Worm (Caenorhabditis elegans): ENCODE measurements around the gene W06G6.20.

W06G6.20 gene

DNA sequence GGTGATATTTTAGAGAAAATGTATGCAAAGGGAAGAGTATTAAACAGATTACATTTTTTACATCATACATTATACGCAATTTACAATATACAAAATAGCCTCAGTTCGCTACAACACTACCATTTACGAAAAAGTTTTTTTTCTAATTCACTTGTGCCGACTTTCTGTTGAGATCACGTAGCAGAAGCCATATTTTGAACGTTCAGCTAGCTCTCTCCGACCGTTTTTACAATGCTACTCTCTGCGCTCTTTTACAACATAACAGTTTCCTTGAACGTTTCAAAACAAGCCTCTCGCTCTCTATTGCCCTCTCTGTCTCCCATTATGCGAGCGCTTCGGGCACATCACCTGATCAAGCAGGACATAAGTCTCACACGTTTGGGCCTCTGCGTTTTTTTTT is 45.1 kb downstream of the W06G6.20 start, which contains the start of gene T03E6.8:
T03E6.8 (minus strand) TSS at position 101 of the 400 bp plus-strand sequence.
- TF ChIP-seq T22C8.4 (GFP tag; IDR thresholded peaks at IDR 0.05) (no peak), tab-1 (GFP tag; IDR thresholded peaks at IDR 0.05) (no peak), ref-1 (GFP tag; conservative IDR thresholded peaks at IDR 0.05) (no peak), ztf-23 (GFP tag; IDR thresholded peaks at IDR 0.05) (no peak), klf-2 (GFP tag; conservative IDR thresholded peaks at IDR 0.05) (no peak), cog-1 (tag; optimal IDR thresholded peaks at IDR 0.05) (no peak), med-1 (GFP tag; optimal IDR thresholded peaks at IDR 0.05; ENCODE audit: insufficient read depth) (no peak), ztf-29 (GFP tag; IDR thresholded peaks at IDR 0.05) (no peak), flt-1 (GFP tag; IDR thresholded peaks at IDR 0.05) (no peak)

DNA sequence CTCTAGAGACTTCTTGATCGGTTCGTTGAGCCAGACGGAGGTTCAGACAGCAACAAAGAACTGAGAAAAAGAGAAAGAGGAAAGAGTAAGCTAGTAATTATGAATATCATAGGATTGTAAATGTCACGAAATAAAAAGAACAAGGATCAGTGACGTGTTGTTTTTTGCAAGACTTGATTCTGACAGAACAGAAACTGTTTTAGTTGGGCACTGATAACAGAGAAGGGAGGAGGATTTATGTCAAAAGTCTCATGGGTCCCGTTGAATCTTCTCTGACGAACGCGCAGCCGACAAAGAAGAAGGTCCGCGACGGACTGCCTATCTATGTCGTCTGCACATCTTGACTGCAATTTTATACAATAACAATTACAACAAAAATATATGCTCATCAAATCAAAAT is 47.5 kb downstream of the W06G6.20 start, which contains the start of gene T03E6.9:
T03E6.9 (minus strand) TSS at position 101 of the 400 bp plus-strand sequence.
- no peak for TF ChIP-seq med-1 (GFP tag; optimal IDR thresholded peaks at IDR 0.05; ENCODE audit: insufficient read depth)
- TF ChIP-seq flt-1 (GFP tag; IDR thresholded peaks at IDR 0.05): no peak
- no peak for TF ChIP-seq klf-2 (GFP tag; conservative IDR thresholded peaks at IDR 0.05)
- TF ChIP-seq ztf-29 (GFP tag; IDR thresholded peaks at IDR 0.05): no peak
- no peak for TF ChIP-seq T22C8.4 (GFP tag; IDR thresholded peaks at IDR 0.05)
- TF ChIP-seq tab-1 (GFP tag; IDR thresholded peaks at IDR 0.05): no peak
- no peak for TF ChIP-seq cog-1 (tag; optimal IDR thresholded peaks at IDR 0.05)
- TF ChIP-seq ref-1 (GFP tag; conservative IDR thresholded peaks at IDR 0.05): no peak
- TF ChIP-seq ztf-23 (GFP tag; IDR thresholded peaks at IDR 0.05): no peak

DNA sequence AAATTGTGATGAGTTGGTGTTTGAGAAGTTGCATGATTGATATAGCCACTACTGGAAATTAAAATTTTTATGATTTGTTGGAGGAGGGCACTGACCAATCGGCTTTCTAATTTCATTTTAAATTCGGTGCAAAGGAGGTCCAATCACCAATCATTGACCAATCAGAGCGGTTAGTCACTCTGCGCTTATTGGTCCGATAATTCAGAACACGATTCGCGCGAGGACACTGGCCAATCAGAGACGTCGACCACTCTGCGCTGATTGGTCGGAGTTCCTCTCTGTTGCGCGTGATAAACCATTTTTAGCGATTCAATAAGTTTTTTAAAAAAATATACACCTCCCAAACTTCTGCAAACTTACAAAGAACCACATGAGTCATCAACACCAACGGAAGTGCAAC is 48.3 kb downstream of the W06G6.20 start:
- TF ChIP-seq klf-2 (GFP tag; conservative IDR thresholded peaks at IDR 0.05) (no peak), flt-1 (GFP tag; IDR thresholded peaks at IDR 0.05) (no peak), ztf-29 (GFP tag; IDR thresholded peaks at IDR 0.05) (no peak), tab-1 (GFP tag; IDR thresholded peaks at IDR 0.05) (no peak), ztf-23 (GFP tag; IDR thresholded peaks at IDR 0.05) (no peak), T22C8.4 (GFP tag; IDR thresholded peaks at IDR 0.05) (no peak), med-1 (GFP tag; optimal IDR thresholded peaks at IDR 0.05; ENCODE audit: insufficient read depth) (no peak), cog-1 (tag; optimal IDR thresholded peaks at IDR 0.05) (no peak), ref-1 (GFP tag; conservative IDR thresholded peaks at IDR 0.05) (no peak)

DNA sequence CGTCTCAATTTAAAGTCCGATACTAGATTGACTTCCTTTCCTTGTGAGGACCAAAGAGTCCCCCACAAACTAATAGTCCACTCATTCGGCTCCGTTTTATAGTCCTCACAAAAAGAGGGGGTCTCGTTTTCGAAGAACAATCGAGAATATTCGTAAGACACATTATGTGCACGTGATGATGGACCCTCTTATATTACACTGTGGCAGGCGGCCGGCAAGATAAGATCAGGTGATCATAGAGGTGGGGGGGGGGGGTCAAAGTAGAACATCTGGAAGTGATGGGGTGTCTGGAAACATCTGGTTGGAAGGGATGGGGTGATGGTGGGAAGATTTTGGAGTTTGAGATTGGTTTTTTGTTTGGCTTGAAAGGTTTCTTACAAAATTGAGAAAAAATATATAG is 49.7 kb downstream of the W06G6.20 start:
- TF ChIP-seq T22C8.4 (GFP tag; IDR thresholded peaks at IDR 0.05): no peak
- TF ChIP-seq cog-1 (tag; optimal IDR thresholded peaks at IDR 0.05): no peak
- no peak for TF ChIP-seq ref-1 (GFP tag; conservative IDR thresholded peaks at IDR 0.05)
- TF ChIP-seq flt-1 (GFP tag; IDR thresholded peaks at IDR 0.05): no peak
- no peak for TF ChIP-seq med-1 (GFP tag; optimal IDR thresholded peaks at IDR 0.05; ENCODE audit: insufficient read depth)
- no peak for TF ChIP-seq klf-2 (GFP tag; conservative IDR thresholded peaks at IDR 0.05)
- TF ChIP-seq ztf-29 (GFP tag; IDR thresholded peaks at IDR 0.05): no peak
- no peak for TF ChIP-seq tab-1 (GFP tag; IDR thresholded peaks at IDR 0.05)
- no peak for TF ChIP-seq ztf-23 (GFP tag; IDR thresholded peaks at IDR 0.05)

Measured in whole organism, midembryonic.